Fruit fly (Drosophila melanogaster) whole organism, embryonic: ENCODE data around the gene dx.

Source experiments
- Bteb2 ChIP-seq: fragments of 200-800 bp; sonication (Bioruptor generic); optimal IDR thresholded peaks from 2 replicates; lab custom pipeline; 2016; ENCODE audit warnings: missing biosample characterization, missing genetic modification characterization
- CG11723 ChIP-seq: fragments of 200-800 bp; sonication (Bioruptor generic); optimal IDR thresholded peaks from 2 replicates; lab custom pipeline; 2017; ENCODE audit warnings: missing biosample characterization, mild to moderate bottlenecking, missing genetic modification characterization
- CG12391 ChIP-seq: fragments of 200-800 bp; sonication (Bioruptor generic); optimal IDR thresholded peaks from 3 replicates; lab custom pipeline; 2018; ENCODE audit warnings: missing biosample characterization, mild to moderate bottlenecking, missing genetic modification characterization, moderate library complexity
- CG12659 ChIP-seq: fragments of 200-800 bp; sonication (Bioruptor generic); optimal IDR thresholded peaks from 3 replicates; lab custom pipeline; 2017; ENCODE audit warnings: mild to moderate bottlenecking, missing biosample characterization, missing genetic modification reagents, missing genetic modification characterization
- CG12769 ChIP-seq: fragments of 200-800 bp; sonication (Bioruptor generic); optimal IDR thresholded peaks from 2 replicates; lab custom pipeline; 2019; ENCODE audit warnings: missing biosample characterization, mild to moderate bottlenecking, missing genetic modification characterization, moderate library complexity
- CG14441 ChIP-seq: fragments of 200-800 bp; sonication (Bioruptor generic); IDR thresholded peaks from 2 replicates; pipeline ENCODE4 v1.3.6; 2022; ENCODE audit warnings: missing biosample characterization, missing genetic modification characterization
- CG1529 ChIP-seq: fragments of 200-800 bp; sonication (Bioruptor generic); optimal IDR thresholded peaks from 3 replicates; lab custom pipeline; 2018; ENCODE audit warnings: missing biosample characterization, missing genetic modification characterization
- CG17328 ChIP-seq: fragments of 200-800 bp; sonication (Bioruptor generic); IDR thresholded peaks from 2 replicates; pipeline ENCODE4 v1.3.6; 2022; ENCODE audit warnings: missing biosample characterization, missing genetic modification characterization
- CG18011 ChIP-seq: fragments of 200-800 bp; sonication (Bioruptor generic); optimal IDR thresholded peaks from 2 replicates; lab custom pipeline; 2017; ENCODE audit warnings: missing biosample characterization, missing genetic modification characterization, mild to moderate bottlenecking, moderate library complexity, missing genotype
- CG2129 ChIP-seq: fragments of 200-800 bp; sonication (Bioruptor generic); IDR thresholded peaks from 2 replicates; pipeline ENCODE4 v1.3.6; 2022; ENCODE audit warnings: missing biosample characterization, missing genetic modification characterization; ENCODE audit not compliant: partially characterized antibody
- CG2678 ChIP-seq: fragments of 200-800 bp; sonication (Bioruptor generic); optimal IDR thresholded peaks from 3 replicates; lab custom pipeline; 2019; ENCODE audit warnings: missing biosample characterization, mild to moderate bottlenecking, missing genetic modification characterization, moderate library complexity
- CG31365 ChIP-seq: fragments of 200-800 bp; sonication (Bioruptor generic); optimal IDR thresholded peaks from 2 replicates; lab custom pipeline; 2018; ENCODE audit warnings: missing biosample characterization, mild to moderate bottlenecking, missing genetic modification characterization
- CG4854 ChIP-seq: fragments of 200-800 bp; sonication (Bioruptor generic); optimal IDR thresholded peaks from 2 replicates; lab custom pipeline; 2016; ENCODE audit warnings: missing biosample characterization, missing genetic modification characterization, inconsistent platforms
- CG6683 ChIP-seq: fragments of 200-800 bp; sonication (Bioruptor generic); optimal IDR thresholded peaks from 2 replicates; lab custom pipeline; 2017; ENCODE audit warnings: missing biosample characterization, mild to moderate bottlenecking, missing genetic modification characterization, missing genetic modification reagents
- CG6813 ChIP-seq: fragments of 200-800 bp; sonication (Bioruptor generic); optimal IDR thresholded peaks from 2 replicates; lab custom pipeline; 2017; ENCODE audit warnings: missing biosample characterization, missing genetic modification characterization, mild to moderate bottlenecking, moderate library complexity, missing genetic modification reagents
- CG7987 ChIP-seq: fragments of 200-800 bp; sonication (Bioruptor generic); optimal IDR thresholded peaks from 2 replicates; lab custom pipeline; 2018; ENCODE audit warnings: missing biosample characterization, mild to moderate bottlenecking, missing genetic modification characterization, moderate library complexity
- CG8765 ChIP-seq: fragments of 200-800 bp; sonication (Bioruptor generic); IDR thresholded peaks from 2 replicates; pipeline ENCODE4 v1.3.6; 2022; ENCODE audit warnings: missing biosample characterization, missing genetic modification characterization
- CG9727 ChIP-seq: fragments of 200-800 bp; sonication (Bioruptor generic); optimal IDR thresholded peaks from 3 replicates; lab custom pipeline; 2017; ENCODE audit warnings: missing biosample characterization, mild to moderate bottlenecking, missing genetic modification characterization
- Dad ChIP-seq: fragments of 200-800 bp; sonication (Bioruptor generic); optimal IDR thresholded peaks from 3 replicates; lab custom pipeline; 2016; ENCODE audit warnings: missing biosample characterization, missing genetic modification characterization
- Dll ChIP-seq: fragments of 200-800 bp; sonication (Bioruptor generic); IDR thresholded peaks from 4 replicates; pipeline ENCODE4 v1.3.6; 2022; ENCODE audit warnings: missing biosample characterization, missing genetic modification characterization; ENCODE audit not compliant: partially characterized antibody
- Doc2 ChIP-seq: fragments of 200-800 bp; sonication (Bioruptor generic); IDR thresholded peaks from 2 replicates; pipeline ENCODE4 v1.3.6; 2022; ENCODE audit warnings: missing biosample characterization, missing genetic modification characterization
- Gsc ChIP-seq: fragments of 200-800 bp; sonication (Bioruptor generic); IDR thresholded peaks from 2 replicates; pipeline ENCODE4 v1.3.6; 2022; ENCODE audit warnings: missing biosample characterization, missing genetic modification characterization
- H15 ChIP-seq: fragments of 200-800 bp; sonication (Bioruptor generic); IDR thresholded peaks from 3 replicates; pipeline ENCODE4 v1.3.6; 2022; ENCODE audit warnings: missing biosample characterization, missing genetic modification characterization
- Hr3 ChIP-seq: fragments of 200-800 bp; sonication (Bioruptor generic); optimal IDR thresholded peaks from 3 replicates; lab custom pipeline; 2016; ENCODE audit warnings: missing biosample characterization, missing genetic modification characterization
- MESR4 ChIP-seq: fragments of 200-800 bp; sonication (Bioruptor generic); optimal IDR thresholded peaks from 2 replicates; lab custom pipeline; 2018; ENCODE audit warnings: missing biosample characterization, mild to moderate bottlenecking, missing genetic modification characterization, moderate library complexity
- MTF-1 ChIP-seq: fragments of 200-800 bp; sonication (Bioruptor generic); optimal IDR thresholded peaks from 2 replicates; lab custom pipeline; 2018; ENCODE audit warnings: missing biosample characterization, mild to moderate bottlenecking, missing genetic modification characterization, borderline replicate concordance
- Nf-YB ChIP-seq: fragments of 200-800 bp; sonication (Bioruptor generic); optimal IDR thresholded peaks from 3 replicates; lab custom pipeline; 2019; ENCODE audit warnings: missing biosample characterization, mild to moderate bottlenecking, missing genetic modification characterization, moderate library complexity
- PHDP ChIP-seq: fragments of 200-800 bp; sonication (Bioruptor generic); optimal IDR thresholded peaks from 3 replicates; lab custom pipeline; 2018; ENCODE audit warnings: missing biosample characterization, mild to moderate bottlenecking, missing genetic modification characterization, moderate library complexity
- Scr ChIP-seq: fragments of 200-800 bp; sonication (Bioruptor generic); IDR thresholded peaks from 2 replicates; pipeline ENCODE4 v1.3.6; 2022; ENCODE audit warnings: missing biosample characterization, missing genetic modification characterization; ENCODE audit not compliant: partially characterized antibody
- Sin3A ChIP-seq: fragments of >200 bp; optimal IDR thresholded peaks from 2 replicates; lab custom pipeline; 2018
- Spps ChIP-seq: fragments of 200-800 bp; sonication (Bioruptor generic); optimal IDR thresholded peaks from 2 replicates; lab custom pipeline; 2018; ENCODE audit warnings: missing biosample characterization, mild to moderate bottlenecking, missing genetic modification characterization
- Sry-β ChIP-seq: fragments of 200-800 bp; sonication (Bioruptor generic); optimal IDR thresholded peaks from 2 replicates; lab custom pipeline; 2018; ENCODE audit warnings: missing biosample characterization, mild to moderate bottlenecking, missing genetic modification characterization, moderate library complexity
- Ssrp ChIP-seq: fragments of 200-800 bp; sonication (Bioruptor generic); optimal IDR thresholded peaks from 2 replicates; lab custom pipeline; 2018; ENCODE audit warnings: missing biosample characterization, mild to moderate bottlenecking, missing genetic modification characterization, moderate library complexity
- amos ChIP-seq: fragments of 200-800 bp; sonication (Bioruptor generic); IDR thresholded peaks from 2 replicates; pipeline ENCODE4 v1.3.6; 2022; ENCODE audit warnings: missing biosample characterization, missing genetic modification characterization; ENCODE audit not compliant: partially characterized antibody
- ap ChIP-seq: fragments of 200-800 bp; sonication (Bioruptor generic); IDR thresholded peaks from 2 replicates; pipeline ENCODE4 v1.3.6; 2022; ENCODE audit warnings: missing biosample characterization, missing genetic modification characterization
- ara ChIP-seq: fragments of 200-800 bp; sonication (Bioruptor generic); IDR thresholded peaks from 2 replicates; pipeline ENCODE4 v1.3.6; 2022; ENCODE audit warnings: missing biosample characterization, missing genetic modification characterization
- ash1 ChIP-seq: fragments of 200-800 bp; sonication (Bioruptor generic); optimal IDR thresholded peaks from 2 replicates; lab custom pipeline; 2018; ENCODE audit warnings: missing biosample characterization, mild to moderate bottlenecking, missing genetic modification characterization
- ato ChIP-seq: fragments of 200-800 bp; sonication (Bioruptor generic); IDR thresholded peaks from 2 replicates; pipeline ENCODE4 v1.3.6; 2022; ENCODE audit warnings: missing biosample characterization, missing genetic modification characterization; ENCODE audit not compliant: partially characterized antibody
- chif ChIP-seq, 2 experiments: fragments of 200-800 bp; sonication (Bioruptor generic); optimal IDR thresholded peaks; 3 replicates each; lab custom pipeline; 2016; ENCODE audit warnings: missing biosample characterization in 2 of 2, missing genetic modification characterization in 2 of 2
- crol ChIP-seq: fragments of 200-800 bp; sonication (Bioruptor generic); IDR thresholded peaks from 2 replicates; pipeline ENCODE4 v1.3.6; 2022; ENCODE audit warnings: missing biosample characterization, missing genetic modification characterization
- dan ChIP-seq: fragments of 200-800 bp; sonication (Bioruptor generic); IDR thresholded peaks from 2 replicates; pipeline ENCODE4 v1.3.6; 2022; ENCODE audit warnings: missing biosample characterization, missing genetic modification characterization
- danr ChIP-seq: fragments of 200-800 bp; sonication (Bioruptor generic); IDR thresholded peaks from 2 replicates; pipeline ENCODE4 v1.3.6; 2022; ENCODE audit warnings: missing biosample characterization, missing genetic modification characterization
- dmrt99B ChIP-seq: fragments of 200-800 bp; sonication (Bioruptor generic); optimal IDR thresholded peaks from 2 replicates; lab custom pipeline; 2018; ENCODE audit warnings: missing biosample characterization, mild to moderate bottlenecking, missing genetic modification characterization, moderate library complexity
- eyg ChIP-seq: fragments of 200-800 bp; sonication (Bioruptor generic); optimal IDR thresholded peaks from 3 replicates; lab custom pipeline; 2016; ENCODE audit warnings: missing biosample characterization, missing genetic modification characterization
- hb ChIP-seq: fragments of 200-800 bp; sonication (Bioruptor generic); IDR thresholded peaks from 3 replicates; pipeline ENCODE4 v1.3.6; 2022; ENCODE audit warnings: missing biosample characterization, missing genetic modification characterization; ENCODE audit not compliant: partially characterized antibody
- ind ChIP-seq: fragments of 200-800 bp; sonication (Bioruptor generic); optimal IDR thresholded peaks from 3 replicates; lab custom pipeline; 2016; ENCODE audit warnings: missing biosample characterization, missing genetic modification characterization
- pb ChIP-seq: fragments of 200-800 bp; sonication (Bioruptor generic); optimal IDR thresholded peaks from 3 replicates; lab custom pipeline; 2016; ENCODE audit warnings: missing biosample characterization, missing genetic modification characterization
- ro ChIP-seq: fragments of 200-800 bp; sonication (Bioruptor generic); IDR thresholded peaks from 2 replicates; pipeline ENCODE4 v1.3.6; 2022; ENCODE audit warnings: missing biosample characterization, missing genetic modification characterization
- row ChIP-seq: fragments of 200-800 bp; sonication (Bioruptor generic); IDR thresholded peaks from 3 replicates; pipeline ENCODE4 v1.3.6; 2022; ENCODE audit warnings: missing biosample characterization, missing genetic modification characterization
- sens ChIP-seq: fragments of 200-800 bp; sonication (Bioruptor generic); peaks from one replicate; lab custom pipeline; 2016; ENCODE audit warnings: missing biosample characterization, missing genetic modification characterization
- trem ChIP-seq: fragments of 200-800 bp; optimal IDR thresholded peaks from 3 replicates; lab custom pipeline; 2019; ENCODE audit warnings: missing biosample characterization, mild to moderate bottlenecking, missing genetic modification characterization, moderate library complexity

dx gene

dm6 chrX:6524217-6524616, 9.6 kb upstream of the dx start, which contains the start of the genes CG42340 and CG3918 (continued):
- TF ChIP-seq sens (GFP tag; lab: Kevin White, UChicago) (peak; percentile 45), MTF-1 (no peak), CG12659 (GFP tag; lab: Kevin White, UChicago) (peak; percentile 90), Dad (no peak), crol (GFP tag; lab: Robert Waterston, UW) (no peak), CG8765 (GFP tag; lab: Robert Waterston, UW) (no peak), hb (GFP tag; lab: Robert Waterston, UW) (0 out of 3 replicates have a peak, but pooled peaks have one; percentile 28), ro (GFP tag; lab: Robert Waterston, UW) (no peak), Spps (tag; lab: Kevin White, UChicago) (no peak), Doc2 (GFP tag; lab: Robert Waterston, UW) (no peak), trem (tag; lab: Kevin White, UChicago) (peak; percentile 79), CG12769 (tag; lab: Kevin White, UChicago) (peak; percentile 60), Bteb2 (GFP tag; lab: Kevin White, UChicago) (no peak), MESR4 (peak; percentile 86), H15 (GFP tag; lab: Robert Waterston, UW) (no peak; the same call in 2 of the 3 replicates), dmrt99B (no peak), CG31365 (tag; lab: Kevin White, UChicago) (no peak), CG2678 (tag; lab: Kevin White, UChicago) (no peak), Scr (GFP tag; lab: Robert Waterston, UW) (peak; percentile 53), CG6683 (no peak), PHDP (tag; lab: Kevin White, UChicago) (peak; percentile 14), CG18011 (GFP tag; lab: Kevin White, UChicago) (no peak), CG2129 (GFP tag; lab: Robert Waterston, UW) (no peak), CG11723 (GFP tag; lab: Kevin White, UChicago) (no peak), ara (GFP tag; lab: Robert Waterston, UW) (peak; percentile 13; the same call in 1 of the 2 replicates), CG1529 (GFP tag; lab: Kevin White, UChicago) (no peak), CG17328 (no peak), CG9727 (no peak), chif (GFP tag; optimal IDR thresholded peaks at IDR 0.05; lab: Kevin White, UChicago) (peak; percentile 11 to 35), row (GFP tag; lab: Robert Waterston, UW) (peak; percentile 44; the same call in 1 of the 3 replicates), Hr3 (GFP tag; lab: Kevin White, UChicago) (no peak), Dll (GFP tag; lab: Robert Waterston, UW) (0 out of 4 replicates have a peak, but pooled peaks have one; percentile 46), ato (GFP tag; lab: Robert Waterston, UW) (peak; percentile 8; the same call in 1 of the 2 replicates), amos (GFP tag; lab: Robert Waterston, UW) (peak; percentile 66), CG6813 (GFP tag; lab: Kevin White, UChicago) (no peak), ash1 (GFP tag; lab: Kevin White, UChicago) (no peak), CG12391 (peak; percentile 36), danr (GFP tag; lab: Robert Waterston, UW) (no peak), ap (no peak), CG4854 (no peak), Gsc (GFP tag; lab: Robert Waterston, UW) (no peak), Sry-β (no peak), pb (GFP tag; lab: Kevin White, UChicago) (no peak), ind (GFP tag; lab: Kevin White, UChicago) (no peak), CG14441 (GFP tag; lab: Robert Waterston, UW) (no peak), eyg (no peak), dan (GFP tag; lab: Robert Waterston, UW) (no peak), Sin3A (lab: Kevin White, UChicago) (peak; percentile 71), Ssrp (no peak), Nf-YB (GFP tag; lab: Kevin White, UChicago) (peak; percentile 7), CG7987 (peak; percentile 50)
